Worm (Caenorhabditis elegans): ENCODE data around the gene Y17G9B.2.
A peak's percentile ranks its signal among the peaks of the same experiment; 100 is the strongest.
"Not testable (repeated sequence)": the region's sequence is repeated elsewhere in the genome, so short reads cannot be mapped to it uniquely, and the experiment has no call there.

Gene Y17G9B.2

ce11 chrIV:4763844-4764243, at the start of gene Y17G9B.2:
Y17G9B.2 (plus strand) TSS chrIV:4764144.
- TF ChIP-seq nhr-25 (tag; optimal IDR thresholded peaks at IDR 0.05; ENCODE audit: borderline replicate concordance, insufficient read depth) = no peak
- TF ChIP-seq gei-8 (GFP tag; optimal IDR thresholded peaks at IDR 0.05) = no peak
- TF ChIP-seq madf-5 (GFP tag; IDR thresholded peaks at IDR 0.05) = no peak
- TF ChIP-seq T26A8.4 (GFP tag; IDR thresholded peaks at IDR 0.05) = no peak
- no peak for TF ChIP-seq Y75B8A.6 (GFP tag; IDR thresholded peaks at IDR 0.05)
- TF ChIP-seq F10B5.3 (tag; optimal IDR thresholded peaks at IDR 0.05) = no peak
- no peak for TF ChIP-seq lim-7 (GFP tag; IDR thresholded peaks at IDR 0.05)
- no peak for TF ChIP-seq ama-1 (optimal IDR thresholded peaks at IDR 0.05)
- no peak for TF ChIP-seq nhr-48 (tag; optimal IDR thresholded peaks at IDR 0.05)
- no peak for TF ChIP-seq F44E2.7 (GFP tag; IDR thresholded peaks at IDR 0.05)
- TF ChIP-seq dmd-6 (GFP tag; IDR thresholded peaks at IDR 0.05) = no peak

- peak; percentile 85 for TF ChIP-seq lin-38 (GFP tag; IDR thresholded peaks at IDR 0.05)
Measured at ce11 chrIV:4715785-4716184, 48.2 kb upstream of the Y17G9B.2 start, which contains the start of gene miro-1. miro-1 (minus strand) TSS chrIV:4715807.

- TF ChIP-seq pha-4 (GFP tag; IDR thresholded peaks at IDR 0.05) (peak; percentile 93), php-3 (GFP tag; IDR thresholded peaks at IDR 0.05) (peak; percentile 95), D1046.2 (GFP tag; IDR thresholded peaks at IDR 0.05) (peak; percentile 96), mxl-3 (GFP tag; optimal IDR thresholded peaks at IDR 0.05) (peak; percentile 24), zfp-3 (GFP tag; conservative IDR thresholded peaks at IDR 0.05) (peak; percentile 97), egl-43 (GFP tag; IDR thresholded peaks at IDR 0.05) (peak; percentile 95), nhr-102 (tag; optimal IDR thresholded peaks at IDR 0.05) (peak; percentile 28), ZK337.2 (GFP tag; IDR thresholded peaks at IDR 0.05) (peak; percentile 95), mxl-2 (GFP tag; conservative IDR thresholded peaks at IDR 0.05) (peak; percentile 65; the same call in 1 of the 2 replicates), dpl-1 (GFP tag; optimal IDR thresholded peaks at IDR 0.05) (peak; percentile 10), T26A8.4 (GFP tag; IDR thresholded peaks at IDR 0.05) (peak; percentile 97), madf-9 (GFP tag; conservative IDR thresholded peaks at IDR 0.05) (peak; percentile 95), ceh-44 (GFP tag; IDR thresholded peaks at IDR 0.05) (peak; percentile 78), hmg-1.1 (GFP tag; IDR thresholded peaks at IDR 0.05) (peak; percentile 98), ceh-20 (GFP tag; IDR thresholded peaks at IDR 0.05) (peak; percentile 98), nhr-41 (GFP tag; IDR thresholded peaks at IDR 0.05) (peak; percentile 59; the same call in 1 of the 2 replicates), lsy-2 (tag; optimal IDR thresholded peaks at IDR 0.05) (peak; percentile 65 to 88), dmd-8 (GFP tag; IDR thresholded peaks at IDR 0.05) (0 out of 2 replicates have a peak, but pooled peaks have one; percentile 10), arid-1 (GFP tag; conservative IDR thresholded peaks at IDR 0.05) (peak; percentile 90), tag-97 (GFP tag; IDR thresholded peaks at IDR 0.05) (peak; percentile 83; the same call in 1 of the 2 replicates), dmd-6 (GFP tag; IDR thresholded peaks at IDR 0.05) (peak; percentile 96), set-16 (GFP tag; IDR thresholded peaks at IDR 0.05) (peak; percentile 52; the same call in 1 of the 2 replicates), mdt-29 (GFP tag; IDR thresholded peaks at IDR 0.05) (peak; percentile 92), nhr-42 (GFP tag; IDR thresholded peaks at IDR 0.05) (peak; percentile 99), lin-1 (GFP tag; IDR thresholded peaks at IDR 0.05) (peak; percentile 86), lin-29 (GFP tag; IDR thresholded peaks at IDR 0.05) (peak; percentile 98), vab-7 (GFP tag; IDR thresholded peaks at IDR 0.05) (peak; percentile 89), snpc-1.2 (GFP tag; IDR thresholded peaks at IDR 0.05) (peak; percentile 58; the same call in 1 of the 2 replicates), mes-2 (tag; optimal IDR thresholded peaks at IDR 0.05; ENCODE audit: poor library complexity, severe bottlenecking) (peak; percentile 72), daf-8 (GFP tag; IDR thresholded peaks at IDR 0.05) (peak; percentile 74; the same call in 1 of the 2 replicates), tra-1 (GFP tag; IDR thresholded peaks at IDR 0.05) (peak; percentile 94), Y75B8A.6 (GFP tag; IDR thresholded peaks at IDR 0.05) (peak; percentile 91), madf-5 (GFP tag; IDR thresholded peaks at IDR 0.05) (peak in 1 of 2 experiments; percentile 96; a peak in 2 of 4 replicates), dmd-9 (GFP tag; IDR thresholded peaks at IDR 0.05) (peak; percentile 97), spr-1 (tag; optimal IDR thresholded peaks at IDR 0.05) (peak; percentile 14), lin-38 (GFP tag; IDR thresholded peaks at IDR 0.05) (peak; percentile 99), Y48G9A.11 (GFP tag; IDR thresholded peaks at IDR 0.05) (peak; percentile 75)
- TF ChIP-seq pha-4 (tag; optimal IDR thresholded peaks at IDR 0.05) = not testable (repeated sequence)
Measured at ce11 chrIV:4720522-4720921, 43.4 kb upstream of the Y17G9B.2 start.

All from whole organism, L4 larva.